Fruit fly (Drosophila melanogaster): ENCODE data around the gene Galk.

dm6 chr3L:9013745-9014144, 27.9 kb upstream of the Galk start:
- TF ChIP-seq Ets98B (GFP tag; IDR thresholded peaks at IDR 0.05) = no peak
- TF ChIP-seq EcR (GFP tag; optimal IDR thresholded peaks at IDR 0.05) = no peak

Data from whole organism, pupa.